Worm (Caenorhabditis elegans) whole organism, L1 larva: ENCODE data around the gene bcl-7.

ENCODE experiments used
- alr-1 ChIP-seq: fragments of 200-800 bp; sonication (Bioruptor generic); optimal IDR thresholded peaks from 2 replicates; lab custom pipeline; 2018; ENCODE audit warnings: borderline replicate concordance, mild to moderate bottlenecking, missing genetic modification characterization, missing compliant biosample characterization
- aly-2 ChIP-seq: fragments of 150-350 bp; optimal IDR thresholded peaks from 2 replicates; lab custom pipeline; 2014; ENCODE audit warnings: missing biosample characterization, missing genetic modification characterization
- ama-1 ChIP-seq: fragments of 150-350 bp; optimal IDR thresholded peaks from 2 replicates; lab custom pipeline; 2014
- blmp-1 ChIP-seq: fragments of 150-350 bp; optimal IDR thresholded peaks from 2 replicates; lab custom pipeline; 2014; ENCODE audit warnings: missing biosample characterization, missing genetic modification characterization
- ceh-63 ChIP-seq: fragments of 200-800 bp; sonication (Bioruptor generic); optimal IDR thresholded peaks from 2 replicates; lab custom pipeline; 2018; ENCODE audit warnings: mild to moderate bottlenecking, missing genetic modification characterization, missing compliant biosample characterization
- ceh-8 ChIP-seq: fragments of 200-800 bp; sonication (Bioruptor generic); optimal IDR thresholded peaks from 2 replicates; lab custom pipeline; 2018; ENCODE audit warnings: mild to moderate bottlenecking, missing genetic modification characterization, moderate library complexity, missing compliant biosample characterization
- ceh-90 ChIP-seq: sonication (generic microtip); optimal IDR thresholded peaks from 2 replicates; lab custom pipeline; 2016; ENCODE audit warnings: missing genetic modification characterization, missing compliant biosample characterization
- dpl-1 ChIP-seq, 3 experiments: fragments of 150-350 bp in 2 of 3; sonication (generic microtip) in 1 of 3; optimal IDR thresholded peaks; 2 replicates each; lab custom pipeline; 2014 to 2017; ENCODE audit warnings: missing biosample characterization in 3 of 3, missing genetic modification characterization in 3 of 3, missing genetic modification reagents in 3 of 3
- efl-1 ChIP-seq, 4 experiments: fragments of 150-350 bp; optimal IDR thresholded peaks in 3 of 4; peaks in 1 of 4; 1 replicate in 1 of 4; 2 replicates in 3 of 4; lab custom pipeline; 2014; ENCODE audit warnings: missing biosample characterization in 2 of 4, missing genetic modification characterization in 2 of 4, missing genetic modification reagents in 2 of 4
- efl-3 ChIP-seq: fragments of 200-800 bp; sonication (Bioruptor generic); optimal IDR thresholded peaks from 2 replicates; lab custom pipeline; 2018; ENCODE audit warnings: mild to moderate bottlenecking, missing genetic modification characterization, missing compliant biosample characterization
- elt-2 ChIP-seq: sonication (generic microtip); optimal IDR thresholded peaks from 2 replicates; lab custom pipeline; 2016; ENCODE audit warnings: missing genetic modification characterization, mild to moderate bottlenecking, inconsistent platforms, missing compliant biosample characterization, missing genetic modification reagents
- ets-5 ChIP-seq: fragments of 200-800 bp; sonication (Bioruptor generic); IDR thresholded peaks from 2 replicates; pipeline ENCODE4 v1.3.6; 2022; ENCODE audit warnings: missing genetic modification characterization, missing compliant biosample characterization
- fkh-10 ChIP-seq: sonication (generic microtip); optimal IDR thresholded peaks from 2 replicates; lab custom pipeline; 2017; ENCODE audit warnings: missing biosample characterization, missing genetic modification reagents, missing genetic modification characterization
- fkh-4 ChIP-seq: sonication (generic microtip); optimal IDR thresholded peaks from 2 replicates; lab custom pipeline; 2016; ENCODE audit warnings: missing compliant biosample characterization, missing genetic modification characterization, borderline replicate concordance
- fkh-8 ChIP-seq: sonication (generic microtip); optimal IDR thresholded peaks from 2 replicates; lab custom pipeline; 2016; ENCODE audit warnings: mild to moderate bottlenecking, missing genetic modification characterization, missing compliant biosample characterization
- hlh-4 ChIP-seq: sonication (generic microtip); optimal IDR thresholded peaks from 2 replicates; lab custom pipeline; 2016; ENCODE audit warnings: mild to moderate bottlenecking, missing genetic modification characterization, missing compliant biosample characterization
- hpl-2 ChIP-seq: fragments of 150-350 bp; optimal IDR thresholded peaks from 2 replicates; lab custom pipeline; 2014; ENCODE audit warnings: missing biosample characterization, missing genetic modification reagents, missing genetic modification characterization
- irx-1 ChIP-seq: sonication (generic microtip); optimal IDR thresholded peaks from 2 replicates; lab custom pipeline; 2016; ENCODE audit warnings: missing genetic modification characterization, missing compliant biosample characterization
- isw-1 ChIP-seq: fragments of 200-800 bp; sonication (Bioruptor generic); IDR thresholded peaks from 2 replicates; pipeline ENCODE4 v1.3.6; 2022; ENCODE audit warnings: missing genetic modification characterization, missing compliant biosample characterization
- lin-14 ChIP-seq: fragments of 200-800 bp; sonication (Bioruptor generic); optimal IDR thresholded peaks from 2 replicates; lab custom pipeline; 2018; ENCODE audit warnings: mild to moderate bottlenecking, missing genetic modification characterization, moderate library complexity, missing compliant biosample characterization
- lin-35 ChIP-seq, 2 experiments: fragments of 150-350 bp; optimal IDR thresholded peaks; 2 replicates each; lab custom pipeline; 2014; ENCODE audit warnings: missing biosample characterization in 2 of 2, missing genetic modification characterization in 2 of 2, missing genetic modification reagents in 2 of 2
- lin-39 ChIP-seq: fragments of 150-350 bp; optimal IDR thresholded peaks from 2 replicates; lab custom pipeline; 2014; ENCODE audit warnings: missing biosample characterization, missing genetic modification reagents, missing genetic modification characterization
- lir-3 ChIP-seq: sonication (generic microtip); optimal IDR thresholded peaks from 2 replicates; lab custom pipeline; 2016; ENCODE audit warnings: mild to moderate bottlenecking, missing genetic modification characterization, moderate library complexity, missing compliant biosample characterization; ENCODE audit not compliant: poor library complexity
- lsy-2 ChIP-seq, 2 experiments: fragments of 150-350 bp; optimal IDR thresholded peaks; 2 replicates each; lab custom pipeline; 2014; ENCODE audit warnings: missing biosample characterization in 2 of 2, missing genetic modification characterization in 2 of 2
- mdl-1 ChIP-seq, 2 experiments: fragments of 150-350 bp; optimal IDR thresholded peaks; 2 replicates each; lab custom pipeline; 2014 to 2017; ENCODE audit warnings: missing biosample characterization in 2 of 2, missing genetic modification characterization in 2 of 2, inconsistent platforms in 1 of 2
- mef-2 ChIP-seq: fragments of 150-350 bp; optimal IDR thresholded peaks from 2 replicates; lab custom pipeline; 2014; ENCODE audit warnings: missing biosample characterization, missing genetic modification characterization
- nhr-12 ChIP-seq: sonication (generic microtip); optimal IDR thresholded peaks from 2 replicates; lab custom pipeline; 2017; ENCODE audit warnings: missing biosample characterization, missing genetic modification characterization
- nhr-19 ChIP-seq: fragments of 200-800 bp; sonication (Bioruptor generic); conservative IDR thresholded peaks from 2 replicates; pipeline ENCODE4 v1.3.6; 2022; ENCODE audit warnings: missing genetic modification characterization, missing compliant biosample characterization
- nhr-237 ChIP-seq: fragments of 150-350 bp; optimal IDR thresholded peaks from 2 replicates; lab custom pipeline; 2014; ENCODE audit warnings: missing biosample characterization, missing genetic modification characterization
- nhr-28 ChIP-seq: fragments of 150-350 bp; optimal IDR thresholded peaks from 2 replicates; lab custom pipeline; 2014; ENCODE audit warnings: missing biosample characterization, missing genetic modification characterization
- nhr-71 ChIP-seq: sonication (generic microtip); optimal IDR thresholded peaks from 2 replicates; lab custom pipeline; 2016; ENCODE audit warnings: mild to moderate bottlenecking, missing genetic modification characterization, moderate library complexity, missing compliant biosample characterization
- nhr-76 ChIP-seq: sonication (generic microtip); optimal IDR thresholded peaks from 2 replicates; lab custom pipeline; 2017; ENCODE audit warnings: missing biosample characterization, missing genetic modification characterization
- nhr-77 ChIP-seq: fragments of 150-350 bp; optimal IDR thresholded peaks from 2 replicates; lab custom pipeline; 2014; ENCODE audit warnings: missing biosample characterization, missing genetic modification characterization
- nhr-90 ChIP-seq: sonication (generic microtip); optimal IDR thresholded peaks from 2 replicates; lab custom pipeline; 2016; ENCODE audit warnings: mild to moderate bottlenecking, missing genetic modification characterization, missing compliant biosample characterization; ENCODE audit not compliant: poor library complexity
- pqm-1 ChIP-seq: sonication (generic microtip); optimal IDR thresholded peaks from 3 replicates; lab custom pipeline; 2017; ENCODE audit warnings: missing biosample characterization, missing genetic modification characterization
- rnt-1 ChIP-seq: sonication (generic microtip); optimal IDR thresholded peaks from 2 replicates; lab custom pipeline; 2016; ENCODE audit warnings: mild to moderate bottlenecking, missing genetic modification characterization, moderate library complexity, missing compliant biosample characterization
- skn-1 ChIP-seq: fragments of 150-350 bp; optimal IDR thresholded peaks from 2 replicates; lab custom pipeline; 2014; ENCODE audit warnings: missing biosample characterization, missing genetic modification characterization
- sptf-1 ChIP-seq: fragments of 150-350 bp; optimal IDR thresholded peaks from 2 replicates; lab custom pipeline; 2014; ENCODE audit warnings: missing biosample characterization, missing genetic modification characterization
- unc-30 ChIP-seq: sonication (generic microtip); optimal IDR thresholded peaks from 2 replicates; lab custom pipeline; 2017; ENCODE audit warnings: missing biosample characterization, missing genetic modification characterization
- unc-86 ChIP-seq: sonication (generic microtip); optimal IDR thresholded peaks from 2 replicates; lab custom pipeline; 2016; ENCODE audit warnings: missing genetic modification characterization, missing compliant biosample characterization
- unc-98 ChIP-seq: fragments of 200-800 bp; sonication (Bioruptor generic); IDR thresholded peaks from 2 replicates; pipeline ENCODE4 v1.3.6; 2022; ENCODE audit warnings: missing genetic modification characterization, missing compliant biosample characterization
- vab-15 ChIP-seq: sonication (generic microtip); optimal IDR thresholded peaks from 2 replicates; lab custom pipeline; 2017; ENCODE audit warnings: missing genotype, mild to moderate bottlenecking, missing genetic modification characterization, missing compliant biosample characterization
- zag-1 ChIP-seq: fragments of 150-350 bp; optimal IDR thresholded peaks from 2 replicates; lab custom pipeline; 2014; ENCODE audit warnings: missing biosample characterization, missing genetic modification characterization
- ztf-11 ChIP-seq, 2 experiments: sonication (generic microtip); optimal IDR thresholded peaks; 2 replicates each; lab custom pipeline; 2016 to 2017; ENCODE audit warnings: missing genetic modification characterization in 2 of 2, missing biosample characterization in 1 of 2, missing compliant biosample characterization in 1 of 2
- ztf-4 ChIP-seq: fragments of 150-350 bp; optimal IDR thresholded peaks from 2 replicates; lab custom pipeline; 2014; ENCODE audit warnings: missing biosample characterization, missing genetic modification characterization

bcl-7 gene

ce11 chrIII:5876867-5877641, 48.8 kb upstream of the bcl-7 start (continued):
- peak; percentile 73 for TF ChIP-seq nhr-71 (tag; lab: Kevin White, UChicago)
- no peak for TF ChIP-seq rnt-1 (tag; lab: Kevin White, UChicago)
- no peak for TF ChIP-seq lir-3 (tag; lab: Kevin White, UChicago)
- no peak for TF ChIP-seq unc-98 (GFP tag; lab: Robert Waterston, UW)
- no peak for TF ChIP-seq unc-86 (tag; lab: Kevin White, UChicago)
- TF ChIP-seq elt-2 = peak; percentile 38
- no peak for TF ChIP-seq ceh-63 (GFP tag; lab: Kevin White, UChicago)
- no peak for TF ChIP-seq hpl-2
- peak; percentile 31 for TF ChIP-seq lin-14 (GFP tag; lab: Kevin White, UChicago)
- TF ChIP-seq aly-2 (tag; lab: Kevin White, UChicago) = no peak
- no peak for TF ChIP-seq ztf-11 (tag; optimal IDR thresholded peaks at IDR 0.05; lab: Kevin White, UChicago)
- no peak for TF ChIP-seq nhr-77
- TF ChIP-seq ets-5 = no peak
- TF ChIP-seq nhr-90 (tag; lab: Kevin White, UChicago) = peak; percentile 58
- TF ChIP-seq skn-1 = no peak
- TF ChIP-seq nhr-19 (GFP tag; lab: Robert Waterston, UW) = peak; percentile 27
- TF ChIP-seq efl-3 (GFP tag; lab: Kevin White, UChicago) = no peak
- TF ChIP-seq fkh-10 (GFP tag; lab: Kevin White, UChicago) = no peak
- TF ChIP-seq, all 84 proteins: peak for 15

- TF ChIP-seq aly-2 (tag; lab: Kevin White, UChicago) (no peak), sptf-1 (no peak), dpl-1 (GFP tag; optimal IDR thresholded peaks at IDR 0.05; lab: Kevin White, UChicago) (peak in 1 of 3 experiments; percentile 16), zag-1 (no peak), pqm-1 (tag; lab: Kevin White, UChicago) (no peak), vab-15 (tag; lab: Kevin White, UChicago) (no peak), nhr-237 (tag; lab: Kevin White, UChicago) (no peak), fkh-4 (tag; lab: Kevin White, UChicago) (no peak), unc-30 (no peak), hlh-4 (tag; lab: Kevin White, UChicago) (no peak), nhr-76 (tag; lab: Kevin White, UChicago) (no peak), irx-1 (tag; lab: Kevin White, UChicago) (no peak), ceh-90 (tag; lab: Kevin White, UChicago) (no peak), nhr-28 (tag; lab: Kevin White, UChicago) (no peak), ama-1 (lab: Kevin White, UChicago) (no peak), alr-1 (tag; lab: Kevin White, UChicago) (no peak), efl-1 (optimal IDR thresholded peaks at IDR 0.05; lab: Kevin White, UChicago) (no peak), efl-1 (GFP tag; optimal IDR thresholded peaks at IDR 0.05 in 1 of 2; lab: Kevin White, UChicago) (peak in 1 of 2 experiments; percentile 82), ztf-11 (tag; optimal IDR thresholded peaks at IDR 0.05; lab: Kevin White, UChicago) (no peak), blmp-1 (tag; lab: Kevin White, UChicago) (peak; percentile 96), efl-3 (GFP tag; lab: Kevin White, UChicago) (no peak), fkh-8 (tag; lab: Kevin White, UChicago) (no peak), isw-1 (GFP tag; lab: Robert Waterston, UW) (no peak), ets-5 (no peak), ceh-8 (GFP tag; lab: Kevin White, UChicago) (no peak), mef-2 (tag; lab: Kevin White, UChicago) (no peak), lin-39 (tag; lab: Kevin White, UChicago) (no peak), ztf-4 (tag; lab: Kevin White, UChicago) (no peak), lin-14 (GFP tag; lab: Kevin White, UChicago) (no peak), mdl-1 (tag; optimal IDR thresholded peaks at IDR 0.05; lab: Kevin White, UChicago) (no peak), nhr-12 (tag; lab: Kevin White, UChicago) (no peak), lsy-2 (tag; optimal IDR thresholded peaks at IDR 0.05; lab: Kevin White, UChicago) (peak in 1 of 2 experiments; percentile 87), lin-35 (GFP tag; optimal IDR thresholded peaks at IDR 0.05; lab: Kevin White, UChicago) (no peak), unc-98 (GFP tag; lab: Robert Waterston, UW) (no peak), unc-86 (tag; lab: Kevin White, UChicago) (no peak), skn-1 (no peak)
Observed at ce11 chrIII:5878215-5878614, 47.7 kb upstream of the bcl-7 start, which contains the start of the genes mig-21 and F01F1.2. mig-21 (minus strand) TSS chrIII:5878380. F01F1.2 (plus strand) TSS chrIII:5878554.
